Worm (Caenorhabditis elegans) whole organism, L4 larva: ENCODE data around the gene glb-5.

Source experiments
- D1046.2 ChIP-seq: fragments of 200-800 bp; sonication (Bioruptor generic); IDR thresholded peaks from 2 replicates; pipeline ENCODE4 v1.3.6; 2022; ENCODE audit warnings: missing genetic modification characterization, missing compliant biosample characterization
- T26A8.4 ChIP-seq: fragments of 200-800 bp; sonication (Bioruptor generic); IDR thresholded peaks from 2 replicates; pipeline ENCODE4 v1.3.6; 2022; ENCODE audit warnings: missing genetic modification characterization, missing compliant biosample characterization
- Y75B8A.6 ChIP-seq: fragments of 200-800 bp; sonication (Bioruptor generic); IDR thresholded peaks from 2 replicates; pipeline ENCODE4 v1.3.6; 2022; ENCODE audit warnings: missing genetic modification reagents, missing genetic modification characterization, missing compliant biosample characterization
- aha-1 ChIP-seq: fragments of 150-350 bp; peaks from one replicate; lab custom pipeline; 2014; ENCODE audit warnings: missing biosample characterization, missing genetic modification characterization
- aly-2 ChIP-seq: sonication (generic microtip); optimal IDR thresholded peaks from 2 replicates; lab custom pipeline; 2018; ENCODE audit warnings: missing biosample characterization, missing genetic modification characterization
- ceh-44 ChIP-seq: fragments of 200-800 bp; sonication (Bioruptor generic); IDR thresholded peaks from 2 replicates; pipeline ENCODE4 v1.3.6; 2022; ENCODE audit warnings: missing genetic modification reagents, missing genetic modification characterization, missing compliant biosample characterization
- ceh-82 ChIP-seq: sonication (generic microtip); optimal IDR thresholded peaks from 2 replicates; lab custom pipeline; 2017; ENCODE audit warnings: missing biosample characterization, missing genetic modification characterization
- ctbp-1 ChIP-seq: fragments of 200-800 bp; sonication (Bioruptor generic); IDR thresholded peaks from 2 replicates; pipeline ENCODE4 v1.3.6; 2022; ENCODE audit warnings: missing genetic modification reagents, missing genetic modification characterization, missing compliant biosample characterization
- daf-16 ChIP-seq, 3 experiments: sonication (generic microtip); optimal IDR thresholded peaks; 2 replicates each; lab custom pipeline; 2016 to 2017; ENCODE audit warnings: missing genetic modification characterization in 3 of 3, missing genetic modification reagents in 3 of 3, mild to moderate bottlenecking in 2 of 3, missing compliant biosample characterization in 2 of 3, missing biosample characterization in 1 of 3, moderate library complexity in 1 of 3
- daf-19 ChIP-seq: fragments of 200-800 bp; sonication (Bioruptor generic); conservative IDR thresholded peaks from 2 replicates; pipeline ENCODE4 v1.3.6; 2022; ENCODE audit warnings: missing genetic modification characterization, missing compliant biosample characterization
- dmd-6 ChIP-seq: fragments of 200-800 bp; sonication (Bioruptor generic); IDR thresholded peaks from 2 replicates; pipeline ENCODE4 v1.3.6; 2022; ENCODE audit warnings: missing genetic modification reagents, missing genetic modification characterization, missing compliant biosample characterization
- dmd-8 ChIP-seq: fragments of 200-800 bp; sonication (Bioruptor generic); IDR thresholded peaks from 2 replicates; pipeline ENCODE4 v1.3.6; 2022; ENCODE audit warnings: missing genetic modification characterization, missing compliant biosample characterization
- dpl-1 ChIP-seq: fragments of 150-350 bp; optimal IDR thresholded peaks from 2 replicates; lab custom pipeline; 2014; ENCODE audit warnings: missing biosample characterization, missing genetic modification reagents, missing genetic modification characterization
- egl-43 ChIP-seq: fragments of 200-800 bp; sonication (Bioruptor generic); IDR thresholded peaks from 2 replicates; pipeline ENCODE4 v1.3.6; 2022; ENCODE audit warnings: missing genetic modification reagents, missing genetic modification characterization, missing compliant biosample characterization
- fkh-10 ChIP-seq: fragments of 150-350 bp; optimal IDR thresholded peaks from 2 replicates; lab custom pipeline; 2014; ENCODE audit warnings: missing biosample characterization, missing genetic modification reagents, missing genetic modification characterization
- hlh-11 ChIP-seq: fragments of 200-800 bp; sonication (Bioruptor generic); optimal IDR thresholded peaks from 2 replicates; lab custom pipeline; 2018; ENCODE audit warnings: mild to moderate bottlenecking, missing genetic modification characterization, missing compliant biosample characterization
- hlh-30 ChIP-seq: sonication (generic microtip); optimal IDR thresholded peaks from 2 replicates; lab custom pipeline; 2017; ENCODE audit warnings: antibody characterized with exemption, mild to moderate bottlenecking, missing genetic modification characterization, missing compliant biosample characterization; ENCODE audit not compliant: insufficient read depth
- hmg-1.1 ChIP-seq: fragments of 200-800 bp; sonication (Bioruptor generic); IDR thresholded peaks from 2 replicates; pipeline ENCODE4 v1.3.6; 2022; ENCODE audit warnings: missing genetic modification reagents, missing genetic modification characterization, missing compliant biosample characterization
- jun-1 ChIP-seq: fragments of 150-350 bp; optimal IDR thresholded peaks from 2 replicates; lab custom pipeline; 2014; ENCODE audit warnings: missing biosample characterization, missing genetic modification reagents, missing genetic modification characterization
- lin-1 ChIP-seq: fragments of 200-800 bp; sonication (Bioruptor generic); IDR thresholded peaks from 2 replicates; pipeline ENCODE4 v1.3.6; 2022; ENCODE audit warnings: missing genetic modification reagents, missing genetic modification characterization, missing compliant biosample characterization
- lin-13 ChIP-seq: fragments of 150-350 bp; optimal IDR thresholded peaks from 2 replicates; lab custom pipeline; 2014; ENCODE audit warnings: missing biosample characterization, missing genetic modification reagents, missing genetic modification characterization
- lin-38 ChIP-seq: fragments of 200-800 bp; sonication (Bioruptor generic); IDR thresholded peaks from 2 replicates; pipeline ENCODE4 v1.3.6; 2022; ENCODE audit warnings: missing genetic modification reagents, missing genetic modification characterization, missing compliant biosample characterization
- madf-5 ChIP-seq, 2 experiments: fragments of 200-800 bp; sonication (Bioruptor generic); IDR thresholded peaks; 2 replicates each; pipeline ENCODE4 v1.3.6; 2022; ENCODE audit warnings: missing compliant biosample characterization in 2 of 2, missing genetic modification characterization in 2 of 2
- mdt-29 ChIP-seq: fragments of 200-800 bp; sonication (Bioruptor generic); IDR thresholded peaks from 2 replicates; pipeline ENCODE4 v1.3.6; 2022; ENCODE audit warnings: missing genetic modification reagents, missing genetic modification characterization, missing compliant biosample characterization
- mep-1 ChIP-seq: fragments of 150-350 bp; sonication (generic microtip); optimal IDR thresholded peaks from 3 replicates; lab custom pipeline; 2014; ENCODE audit warnings: missing biosample characterization, missing genetic modification characterization
- mes-2 ChIP-seq: sonication (generic microtip); optimal IDR thresholded peaks from 2 replicates; lab custom pipeline; 2016; ENCODE audit warnings: missing genotype, mild to moderate bottlenecking, missing genetic modification characterization, missing compliant biosample characterization; ENCODE audit not compliant: poor library complexity, severe bottlenecking
- mxl-2 ChIP-seq: fragments of 200-800 bp; sonication (Bioruptor generic); conservative IDR thresholded peaks from 2 replicates; pipeline ENCODE4 v1.3.6; 2022; ENCODE audit warnings: missing genetic modification reagents, missing genetic modification characterization, missing compliant biosample characterization
- mxl-3 ChIP-seq: fragments of 200-800 bp; sonication (Bioruptor generic); optimal IDR thresholded peaks from 2 replicates; lab custom pipeline; 2018; ENCODE audit warnings: mild to moderate bottlenecking, missing genetic modification characterization, missing compliant biosample characterization
- nhr-102 ChIP-seq: sonication (generic microtip); optimal IDR thresholded peaks from 2 replicates; lab custom pipeline; 2016; ENCODE audit warnings: mild to moderate bottlenecking, missing genetic modification characterization, moderate library complexity, missing compliant biosample characterization
- nhr-28 ChIP-seq: fragments of 150-350 bp; optimal IDR thresholded peaks from 2 replicates; lab custom pipeline; 2014; ENCODE audit warnings: missing biosample characterization, missing genetic modification characterization
- nhr-41 ChIP-seq: fragments of 200-800 bp; sonication (Bioruptor generic); IDR thresholded peaks from 2 replicates; pipeline ENCODE4 v1.3.6; 2022; ENCODE audit warnings: missing genetic modification reagents, missing genetic modification characterization, missing compliant biosample characterization
- nhr-48 ChIP-seq: sonication (generic microtip); optimal IDR thresholded peaks from 2 replicates; lab custom pipeline; 2016; ENCODE audit warnings: mild to moderate bottlenecking, missing genetic modification characterization, missing compliant biosample characterization
- nhr-6 ChIP-seq: fragments of 150-350 bp; optimal IDR thresholded peaks from 2 replicates; lab custom pipeline; 2014; ENCODE audit warnings: missing biosample characterization, missing genetic modification characterization
- nhr-77 ChIP-seq: fragments of 150-350 bp; optimal IDR thresholded peaks from 2 replicates; lab custom pipeline; 2014; ENCODE audit warnings: missing biosample characterization, missing genetic modification characterization
- pha-4 ChIP-seq, 2 experiments: fragments of 150-350 bp in 1 of 2; fragments of 200-800 bp in 1 of 2; sonication (Bioruptor generic) in 1 of 2; IDR thresholded peaks in 1 of 2; optimal IDR thresholded peaks in 1 of 2; 2 replicates each; pipeline versions ENCODE4 v1.3.6 to Lab custom; 2014 to 2022; ENCODE audit warnings: missing genetic modification characterization in 2 of 2, missing genetic modification reagents in 2 of 2, missing biosample characterization in 1 of 2, missing compliant biosample characterization in 1 of 2
- php-3 ChIP-seq: fragments of 200-800 bp; sonication (Bioruptor generic); IDR thresholded peaks from 2 replicates; pipeline ENCODE4 v1.3.6; 2022; ENCODE audit warnings: missing genetic modification reagents, missing genetic modification characterization, missing compliant biosample characterization
- tag-97 ChIP-seq: fragments of 200-800 bp; sonication (Bioruptor generic); IDR thresholded peaks from 2 replicates; pipeline ENCODE4 v1.3.6; 2022; ENCODE audit warnings: missing genetic modification characterization, missing compliant biosample characterization
- tra-1 ChIP-seq: fragments of 200-800 bp; sonication (Bioruptor generic); IDR thresholded peaks from 2 replicates; pipeline ENCODE4 v1.3.6; 2022; ENCODE audit warnings: missing genetic modification reagents, missing genetic modification characterization, missing compliant biosample characterization
- ztf-7 ChIP-seq: fragments of 150-350 bp; optimal IDR thresholded peaks from 2 replicates; lab custom pipeline; 2014; ENCODE audit warnings: missing biosample characterization, missing genetic modification characterization

Gene glb-5

DNA sequence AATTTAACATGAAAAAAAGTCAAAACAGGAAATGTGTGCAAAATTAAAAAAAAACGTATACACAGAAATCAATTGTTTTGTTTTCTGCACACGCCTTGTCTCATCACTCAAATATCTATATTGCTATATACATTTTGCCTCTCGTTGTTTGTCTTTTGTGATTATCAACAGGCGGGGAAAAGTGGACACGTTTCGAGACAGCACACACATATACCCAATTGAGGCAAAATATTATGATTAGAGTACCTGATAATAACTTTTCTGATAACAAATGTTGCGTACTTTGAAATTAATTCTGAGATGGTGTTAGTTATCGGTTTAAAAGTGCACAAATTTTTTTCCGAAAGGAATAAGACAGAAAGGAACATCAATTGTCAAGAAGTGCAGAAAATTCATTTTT lies 1.2 kb downstream of the glb-5 start (continued):
- TF ChIP-seq hlh-11 (tag; lab: Kevin White, UChicago): no peak
- no peak for TF ChIP-seq aly-2
- peak; percentile 75 for TF ChIP-seq dmd-6
- TF ChIP-seq mxl-2 (GFP tag; lab: Robert Waterston, UW): no peak
- TF ChIP-seq tag-97 (GFP tag; lab: Robert Waterston, UW): no peak
- TF ChIP-seq pha-4 (GFP tag; IDR thresholded peaks at IDR 0.05; lab: Robert Waterston, UW): no peak
- TF ChIP-seq pha-4 (tag; optimal IDR thresholded peaks at IDR 0.05; lab: Kevin White, UChicago): peak; percentile 26
- TF ChIP-seq nhr-28 (tag; lab: Kevin White, UChicago): peak; percentile 94
- no peak for TF ChIP-seq nhr-41 (GFP tag; lab: Robert Waterston, UW)
- TF ChIP-seq nhr-6 (tag; lab: Kevin White, UChicago): no peak
- no peak for TF ChIP-seq dpl-1 (GFP tag; lab: Kevin White, UChicago)
- TF ChIP-seq lin-13 (GFP tag; lab: Kevin White, UChicago): no peak
- no peak for TF ChIP-seq ceh-44 (GFP tag; lab: Robert Waterston, UW)
- TF ChIP-seq hlh-30 (tag; lab: Kevin White, UChicago): peak; percentile 8
- TF ChIP-seq egl-43 (GFP tag; lab: Robert Waterston, UW): no peak
- no peak for TF ChIP-seq jun-1 (tag; lab: Kevin White, UChicago)

DNA sequence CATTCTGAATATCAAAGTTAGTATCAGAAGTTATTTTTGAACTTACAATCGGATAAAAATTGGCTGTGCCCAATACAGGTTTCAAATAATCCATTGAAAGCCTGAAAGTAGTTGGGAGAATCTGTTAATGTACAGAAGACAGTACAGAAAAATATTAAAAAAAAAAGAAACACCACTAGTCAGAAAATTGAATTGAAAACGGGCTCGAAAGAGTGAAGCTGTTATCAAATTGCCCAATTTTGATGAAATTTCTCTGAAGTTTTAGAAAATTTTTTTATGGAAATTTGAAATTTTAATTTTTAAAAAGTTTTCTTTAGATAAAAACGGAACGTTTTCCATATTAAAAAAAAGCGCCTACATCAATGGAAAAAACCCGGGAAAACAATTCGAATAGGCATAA lies 8.4 kb downstream of the glb-5 start, which contains the start of gene C18C4.7:
Gene C18C4.7 (minus strand): TSS at position 101 of the 400 bp plus-strand sequence.
- TF ChIP-seq pha-4 (GFP tag; IDR thresholded peaks at IDR 0.05; lab: Robert Waterston, UW) (no peak), pha-4 (tag; optimal IDR thresholded peaks at IDR 0.05; lab: Kevin White, UChicago) (no peak)
- TF ChIP-seq, all 104 proteins: peak for 0

DNA sequence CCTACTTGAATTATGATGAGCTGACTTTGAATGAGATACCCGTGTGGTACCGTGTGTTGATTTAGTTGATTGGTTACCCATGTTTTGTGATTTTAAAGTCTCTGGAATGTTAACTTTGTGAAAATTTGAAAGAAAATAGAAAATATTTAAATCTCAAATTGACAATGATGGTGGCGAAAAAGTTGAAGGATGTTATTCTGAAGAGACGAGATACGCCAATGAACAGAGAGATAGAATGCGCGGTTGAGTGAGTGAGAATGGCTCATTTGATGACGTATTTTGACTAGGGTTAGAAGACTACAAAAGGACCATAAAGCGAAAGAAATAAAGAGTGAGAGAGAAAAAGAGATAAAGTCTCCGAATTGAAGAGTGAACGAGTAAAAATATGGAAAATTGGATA lies 11.7 kb downstream of the glb-5 start, which contains the start of gene glb-6:
Gene glb-6 (minus strand): TSS at position 101 of the 400 bp plus-strand sequence.
- TF ChIP-seq fkh-10 (peak; percentile 63), Y75B8A.6 (GFP tag; lab: Robert Waterston, UW) (no peak)

ce11 chrV:5571691-5572090 lies 13.0 kb downstream of the glb-5 start:
- TF ChIP-seq php-3 (GFP tag; lab: Robert Waterston, UW): no peak
- no peak for TF ChIP-seq lin-13 (GFP tag; lab: Kevin White, UChicago)
- no peak for TF ChIP-seq D1046.2 (GFP tag; lab: Robert Waterston, UW)
- TF ChIP-seq fkh-10: peak; percentile 76
- no peak for TF ChIP-seq daf-16 (GFP tag; optimal IDR thresholded peaks at IDR 0.05; lab: Kevin White, UChicago)
- no peak for TF ChIP-seq daf-16 (tag; optimal IDR thresholded peaks at IDR 0.05; lab: Kevin White, UChicago)
- TF ChIP-seq hmg-1.1 (GFP tag; lab: Robert Waterston, UW): no peak

ce11 chrV:5576008-5576407 lies 17.3 kb downstream of the glb-5 start:
- TF ChIP-seq tra-1 (GFP tag; lab: Robert Waterston, UW): 0 out of 2 replicates have a peak, but pooled peaks have one; percentile 18
- peak; percentile 76 for TF ChIP-seq dmd-6
- peak; percentile 54 for TF ChIP-seq lin-38 (GFP tag; lab: Robert Waterston, UW)
- TF ChIP-seq madf-5 (GFP tag; IDR thresholded peaks at IDR 0.05; lab: Robert Waterston, UW): no peak
- peak; percentile 25 for TF ChIP-seq nhr-77 (tag; lab: Kevin White, UChicago)
- TF ChIP-seq T26A8.4 (GFP tag; lab: Robert Waterston, UW): peak; percentile 80
- TF ChIP-seq nhr-48 (tag; lab: Kevin White, UChicago): peak; percentile 55
- peak; percentile 17 for TF ChIP-seq hlh-30 (tag; lab: Kevin White, UChicago)
- TF ChIP-seq nhr-28 (tag; lab: Kevin White, UChicago): peak; percentile 98
- peak; percentile 35 for TF ChIP-seq mxl-3 (GFP tag; lab: Kevin White, UChicago)
- 0 out of 2 replicates have a peak, but pooled peaks have one; percentile 63 for TF ChIP-seq egl-43 (GFP tag; lab: Robert Waterston, UW)
- TF ChIP-seq dpl-1 (GFP tag; lab: Kevin White, UChicago): peak; percentile 47
- peak in 1 of 2 experiments; percentile 44 for TF ChIP-seq daf-16 (GFP tag; optimal IDR thresholded peaks at IDR 0.05; lab: Kevin White, UChicago)
- peak; percentile 90 for TF ChIP-seq daf-16 (tag; optimal IDR thresholded peaks at IDR 0.05; lab: Kevin White, UChicago)
- TF ChIP-seq ctbp-1 (GFP tag; lab: Robert Waterston, UW): 0 out of 2 replicates have a peak, but pooled peaks have one; percentile 10
- peak; percentile 61 for TF ChIP-seq mep-1
- peak; percentile 57 for TF ChIP-seq mes-2 (tag; lab: Kevin White, UChicago)
- TF ChIP-seq aha-1 (tag; lab: Kevin White, UChicago): peak; percentile 98
- TF ChIP-seq ceh-82 (tag; lab: Kevin White, UChicago): no peak
- no peak for TF ChIP-seq mdt-29 (GFP tag; lab: Robert Waterston, UW)
- TF ChIP-seq nhr-102 (tag; lab: Kevin White, UChicago): peak; percentile 60
- TF ChIP-seq dmd-8 (GFP tag; lab: Robert Waterston, UW): peak; percentile 68; the same call in 1 of the 2 replicates
- peak; percentile 9 for TF ChIP-seq nhr-6 (tag; lab: Kevin White, UChicago)
- TF ChIP-seq ztf-7: peak; percentile 58
- 0 out of 2 replicates have a peak, but pooled peaks have one; percentile 25 for TF ChIP-seq php-3 (GFP tag; lab: Robert Waterston, UW)
- peak; percentile 64; the same call in 1 of the 2 replicates for TF ChIP-seq lin-1 (GFP tag; lab: Robert Waterston, UW)
- TF ChIP-seq daf-19 (GFP tag; lab: Robert Waterston, UW): 0 out of 2 replicates have a peak, but pooled peaks have one; percentile 56
